Worm (Caenorhabditis elegans) whole organism, L1 larva: ENCODE data around the gene lin-14.

ENCODE experiments used
- aha-1 ChIP-seq: fragments of 150-350 bp; optimal IDR thresholded peaks from 2 replicates; lab custom pipeline; 2014; ENCODE audit warnings: missing biosample characterization, missing genetic modification characterization
- blmp-1 ChIP-seq: fragments of 150-350 bp; optimal IDR thresholded peaks from 2 replicates; lab custom pipeline; 2014; ENCODE audit warnings: missing biosample characterization, missing genetic modification characterization
- ceh-8 ChIP-seq: fragments of 200-800 bp; sonication (Bioruptor generic); optimal IDR thresholded peaks from 2 replicates; lab custom pipeline; 2018; ENCODE audit warnings: mild to moderate bottlenecking, missing genetic modification characterization, moderate library complexity, missing compliant biosample characterization
- ceh-82 ChIP-seq, 3 experiments: fragments of 150-350 bp in 1 of 3; sonication (generic microtip) in 2 of 3; optimal IDR thresholded peaks; 2 replicates each; lab custom pipeline; 2014 to 2017; ENCODE audit warnings: missing biosample characterization in 3 of 3, missing genetic modification characterization in 3 of 3
- ceh-88 ChIP-seq: fragments of 200-800 bp; sonication (Bioruptor generic); IDR thresholded peaks from 2 replicates; pipeline ENCODE4 v1.3.6; 2022; ENCODE audit warnings: missing genetic modification characterization, missing compliant biosample characterization
- ces-1 ChIP-seq: fragments of 150-350 bp; optimal IDR thresholded peaks from 2 replicates; lab custom pipeline; 2014; ENCODE audit warnings: missing biosample characterization, missing genetic modification reagents, missing genetic modification characterization
- dpl-1 ChIP-seq, 3 experiments: fragments of 150-350 bp in 2 of 3; sonication (generic microtip) in 1 of 3; optimal IDR thresholded peaks; 2 replicates each; lab custom pipeline; 2014 to 2017; ENCODE audit warnings: missing biosample characterization in 3 of 3, missing genetic modification characterization in 3 of 3, missing genetic modification reagents in 3 of 3
- dsc-1 ChIP-seq: sonication (generic microtip); optimal IDR thresholded peaks from 2 replicates; lab custom pipeline; 2016; ENCODE audit warnings: mild to moderate bottlenecking, missing genetic modification characterization, missing compliant biosample characterization
- efl-1 ChIP-seq, 4 experiments: fragments of 150-350 bp; optimal IDR thresholded peaks in 3 of 4; peaks in 1 of 4; 1 replicate in 1 of 4; 2 replicates in 3 of 4; lab custom pipeline; 2014; ENCODE audit warnings: missing biosample characterization in 2 of 4, missing genetic modification characterization in 2 of 4, missing genetic modification reagents in 2 of 4
- egl-27 ChIP-seq, 2 experiments: fragments of 150-350 bp in 1 of 2; sonication (generic microtip); optimal IDR thresholded peaks; 3 replicates each; lab custom pipeline; 2017 to 2018; ENCODE audit warnings: missing biosample characterization in 2 of 2, missing genetic modification characterization in 2 of 2, missing genetic modification reagents in 2 of 2
- elt-3 ChIP-seq, 6 experiments: fragments of 150-350 bp in 1 of 6; sonication (generic microtip); optimal IDR thresholded peaks; 2 replicates each; lab custom pipeline; 2017 to 2018; ENCODE audit warnings: missing biosample characterization in 6 of 6, missing genetic modification characterization in 6 of 6, inconsistent platforms in 1 of 6
- fkh-10 ChIP-seq: sonication (generic microtip); optimal IDR thresholded peaks from 2 replicates; lab custom pipeline; 2017; ENCODE audit warnings: missing biosample characterization, missing genetic modification reagents, missing genetic modification characterization
- fkh-8 ChIP-seq: sonication (generic microtip); optimal IDR thresholded peaks from 2 replicates; lab custom pipeline; 2016; ENCODE audit warnings: mild to moderate bottlenecking, missing genetic modification characterization, missing compliant biosample characterization
- fos-1 ChIP-seq: fragments of 150-350 bp; optimal IDR thresholded peaks from 2 replicates; lab custom pipeline; 2014; ENCODE audit warnings: missing biosample characterization, missing genetic modification characterization
- grh-1 ChIP-seq: fragments of 200-800 bp; sonication (Bioruptor generic); IDR thresholded peaks from 2 replicates; pipeline ENCODE4 v1.3.6; 2022; ENCODE audit warnings: missing genetic modification reagents, missing genetic modification characterization, missing compliant biosample characterization
- hpl-2 ChIP-seq: fragments of 150-350 bp; optimal IDR thresholded peaks from 2 replicates; lab custom pipeline; 2014; ENCODE audit warnings: missing biosample characterization, missing genetic modification reagents, missing genetic modification characterization
- irx-1 ChIP-seq: sonication (generic microtip); optimal IDR thresholded peaks from 2 replicates; lab custom pipeline; 2016; ENCODE audit warnings: missing genetic modification characterization, missing compliant biosample characterization
- isw-1 ChIP-seq: fragments of 200-800 bp; sonication (Bioruptor generic); IDR thresholded peaks from 2 replicates; pipeline ENCODE4 v1.3.6; 2022; ENCODE audit warnings: missing genetic modification characterization, missing compliant biosample characterization
- jun-1 ChIP-seq: fragments of 150-350 bp; optimal IDR thresholded peaks from 2 replicates; lab custom pipeline; 2014; ENCODE audit warnings: missing biosample characterization, missing genetic modification reagents, missing genetic modification characterization
- lin-14 ChIP-seq: fragments of 200-800 bp; sonication (Bioruptor generic); optimal IDR thresholded peaks from 2 replicates; lab custom pipeline; 2018; ENCODE audit warnings: mild to moderate bottlenecking, missing genetic modification characterization, moderate library complexity, missing compliant biosample characterization
- lin-15B ChIP-seq: fragments of 150-350 bp; sonication (generic microtip); optimal IDR thresholded peaks from 3 replicates; lab custom pipeline; 2014; ENCODE audit warnings: missing biosample characterization, missing genetic modification characterization
- lin-35 ChIP-seq, 2 experiments: fragments of 150-350 bp; optimal IDR thresholded peaks; 2 replicates each; lab custom pipeline; 2014; ENCODE audit warnings: missing biosample characterization in 2 of 2, missing genetic modification characterization in 2 of 2, missing genetic modification reagents in 2 of 2
- lsy-2 ChIP-seq, 2 experiments: fragments of 150-350 bp; optimal IDR thresholded peaks; 2 replicates each; lab custom pipeline; 2014; ENCODE audit warnings: missing biosample characterization in 2 of 2, missing genetic modification characterization in 2 of 2
- mab-9 ChIP-seq: fragments of 200-800 bp; sonication (Bioruptor generic); IDR thresholded peaks from 2 replicates; pipeline ENCODE4 v1.3.6; 2022; ENCODE audit warnings: missing genetic modification reagents, missing genetic modification characterization, missing compliant biosample characterization
- mdl-1 ChIP-seq, 2 experiments: fragments of 150-350 bp; optimal IDR thresholded peaks; 2 replicates each; lab custom pipeline; 2014 to 2017; ENCODE audit warnings: missing biosample characterization in 2 of 2, missing genetic modification characterization in 2 of 2, inconsistent platforms in 1 of 2
- mep-1 ChIP-seq: fragments of 150-350 bp; optimal IDR thresholded peaks from 2 replicates; lab custom pipeline; 2014; ENCODE audit warnings: missing biosample characterization, missing genetic modification characterization
- nhr-11 ChIP-seq: fragments of 150-350 bp; optimal IDR thresholded peaks from 2 replicates; lab custom pipeline; 2014; ENCODE audit warnings: missing biosample characterization, missing genetic modification characterization
- nhr-19 ChIP-seq: fragments of 200-800 bp; sonication (Bioruptor generic); conservative IDR thresholded peaks from 2 replicates; pipeline ENCODE4 v1.3.6; 2022; ENCODE audit warnings: missing genetic modification characterization, missing compliant biosample characterization
- nhr-20 ChIP-seq: sonication (generic microtip); optimal IDR thresholded peaks from 2 replicates; lab custom pipeline; 2016; ENCODE audit warnings: mild to moderate bottlenecking, missing genetic modification characterization, missing compliant biosample characterization
- nhr-28 ChIP-seq: fragments of 150-350 bp; optimal IDR thresholded peaks from 2 replicates; lab custom pipeline; 2014; ENCODE audit warnings: missing biosample characterization, missing genetic modification characterization
- nhr-47 ChIP-seq: sonication (generic microtip); optimal IDR thresholded peaks from 2 replicates; lab custom pipeline; 2016; ENCODE audit warnings: mild to moderate bottlenecking, missing genetic modification characterization, moderate library complexity, missing compliant biosample characterization
- nhr-71 ChIP-seq: sonication (generic microtip); optimal IDR thresholded peaks from 2 replicates; lab custom pipeline; 2016; ENCODE audit warnings: mild to moderate bottlenecking, missing genetic modification characterization, moderate library complexity, missing compliant biosample characterization
- nhr-76 ChIP-seq: sonication (generic microtip); optimal IDR thresholded peaks from 2 replicates; lab custom pipeline; 2017; ENCODE audit warnings: missing biosample characterization, missing genetic modification characterization
- nhr-85 ChIP-seq: sonication (generic microtip); peaks from one replicate; lab custom pipeline; 2016; ENCODE audit warnings: missing genetic modification characterization, inconsistent platforms, missing compliant biosample characterization
- rnt-1 ChIP-seq: sonication (generic microtip); optimal IDR thresholded peaks from 2 replicates; lab custom pipeline; 2016; ENCODE audit warnings: mild to moderate bottlenecking, missing genetic modification characterization, moderate library complexity, missing compliant biosample characterization
- skn-1 ChIP-seq: fragments of 150-350 bp; optimal IDR thresholded peaks from 2 replicates; lab custom pipeline; 2014; ENCODE audit warnings: missing biosample characterization, missing genetic modification characterization
- snu-23 ChIP-seq: sonication (generic microtip); optimal IDR thresholded peaks from 2 replicates; lab custom pipeline; 2016; ENCODE audit warnings: missing genetic modification characterization, missing compliant biosample characterization
- sox-4 ChIP-seq: sonication (generic microtip); optimal IDR thresholded peaks from 2 replicates; lab custom pipeline; 2016; ENCODE audit warnings: missing genetic modification characterization, missing compliant biosample characterization
- sup-37 ChIP-seq: fragments of 200-800 bp; sonication (Bioruptor generic); optimal IDR thresholded peaks from 2 replicates; lab custom pipeline; 2018; ENCODE audit warnings: mild to moderate bottlenecking, missing genetic modification characterization, missing compliant biosample characterization
- tbx-2 ChIP-seq: sonication (generic microtip); optimal IDR thresholded peaks from 2 replicates; lab custom pipeline; 2016; ENCODE audit warnings: missing genetic modification characterization, missing compliant biosample characterization
- unc-30 ChIP-seq: sonication (generic microtip); optimal IDR thresholded peaks from 2 replicates; lab custom pipeline; 2017; ENCODE audit warnings: missing biosample characterization, missing genetic modification characterization
- unc-86 ChIP-seq: sonication (generic microtip); optimal IDR thresholded peaks from 2 replicates; lab custom pipeline; 2016; ENCODE audit warnings: missing genetic modification characterization, missing compliant biosample characterization
- unc-98 ChIP-seq: fragments of 200-800 bp; sonication (Bioruptor generic); IDR thresholded peaks from 2 replicates; pipeline ENCODE4 v1.3.6; 2022; ENCODE audit warnings: missing genetic modification characterization, missing compliant biosample characterization
- vab-15 ChIP-seq: sonication (generic microtip); optimal IDR thresholded peaks from 2 replicates; lab custom pipeline; 2017; ENCODE audit warnings: missing genotype, mild to moderate bottlenecking, missing genetic modification characterization, missing compliant biosample characterization
- zag-1 ChIP-seq: fragments of 150-350 bp; optimal IDR thresholded peaks from 2 replicates; lab custom pipeline; 2014; ENCODE audit warnings: missing biosample characterization, missing genetic modification characterization
- zip-4 ChIP-seq: fragments of 200-800 bp; sonication (Bioruptor generic); optimal IDR thresholded peaks from 2 replicates; lab custom pipeline; 2018; ENCODE audit warnings: mild to moderate bottlenecking, missing genetic modification characterization, moderate library complexity, missing compliant biosample characterization

The lin-14 gene

ce11 chrX:11471893-11472292 is 6.5 kb downstream of the lin-14 start (continued):
- TF ChIP-seq vab-15 (no peak), irx-1 (tag; lab: Kevin White, UChicago) (peak; percentile 8), dpl-1 (GFP tag; optimal IDR thresholded peaks at IDR 0.05; lab: Kevin White, UChicago) (peak in 2 of 3 experiments; percentile 3 to 18), nhr-19 (GFP tag; lab: Robert Waterston, UW) (peak; percentile 56), hpl-2 (no peak), lin-15B (tag; lab: Kevin White, UChicago) (no peak), grh-1 (GFP tag; lab: Robert Waterston, UW) (no peak), mdl-1 (tag; optimal IDR thresholded peaks at IDR 0.05; lab: Kevin White, UChicago) (peak in 1 of 2 experiments; percentile 88), ceh-88 (GFP tag; lab: Robert Waterston, UW) (no peak), egl-27 (tag; optimal IDR thresholded peaks at IDR 0.05; lab: Kevin White, UChicago) (no peak)
- TF ChIP-seq, all 84 proteins: peak for 29

- TF ChIP-seq lsy-2 (tag; optimal IDR thresholded peaks at IDR 0.05; lab: Kevin White, UChicago) (peak in 1 of 2 experiments; percentile 1), grh-1 (GFP tag; lab: Robert Waterston, UW) (no peak), nhr-85 (peak; percentile 47), blmp-1 (no peak), elt-3 (tag; optimal IDR thresholded peaks at IDR 0.05; lab: Kevin White, UChicago) (no peak), lin-35 (GFP tag; optimal IDR thresholded peaks at IDR 0.05; lab: Kevin White, UChicago) (peak in 1 of 2 experiments; percentile 1), nhr-11 (tag; lab: Kevin White, UChicago) (no peak), efl-1 (optimal IDR thresholded peaks at IDR 0.05; lab: Kevin White, UChicago) (no peak), efl-1 (GFP tag; optimal IDR thresholded peaks at IDR 0.05 in 1 of 2; lab: Kevin White, UChicago) (peak in 1 of 2 experiments; percentile 11), irx-1 (tag; lab: Kevin White, UChicago) (peak; percentile 11), nhr-71 (tag; lab: Kevin White, UChicago) (no peak), ceh-8 (GFP tag; lab: Kevin White, UChicago) (no peak), dsc-1 (tag; lab: Kevin White, UChicago) (peak; percentile 51), unc-98 (GFP tag; lab: Robert Waterston, UW) (no peak), lin-15B (tag; lab: Kevin White, UChicago) (no peak), aha-1 (tag; lab: Kevin White, UChicago) (no peak), nhr-76 (tag; lab: Kevin White, UChicago) (no peak), skn-1 (peak; percentile 48), fos-1 (peak; percentile 16)
Measured at ce11 chrX:11472407-11472806, 7.0 kb downstream of the lin-14 start.

ce11 chrX:11472953-11473671 is 7.8 kb downstream of the lin-14 start:
- TF ChIP-seq zip-4 (GFP tag; lab: Kevin White, UChicago) (no peak), zag-1 (tag; lab: Kevin White, UChicago) (peak; percentile 6), fkh-10 (GFP tag; lab: Kevin White, UChicago) (peak; percentile 84), unc-30 (no peak), nhr-20 (tag; lab: Kevin White, UChicago) (peak; percentile 49), irx-1 (tag; lab: Kevin White, UChicago) (peak; percentile 51), mab-9 (GFP tag; lab: Robert Waterston, UW) (0 out of 2 replicates have a peak, but pooled peaks have one; percentile 35), jun-1 (tag; lab: Kevin White, UChicago) (no peak), egl-27 (tag; optimal IDR thresholded peaks at IDR 0.05; lab: Kevin White, UChicago) (no peak), snu-23 (peak; percentile 61), nhr-28 (no peak), unc-86 (peak; percentile 79), nhr-19 (GFP tag; lab: Robert Waterston, UW) (peak; percentile 45), ceh-82 (tag; optimal IDR thresholded peaks at IDR 0.05; lab: Kevin White, UChicago) (peak; percentile 43 to 65 (median 49)), rnt-1 (tag; lab: Kevin White, UChicago) (peak; percentile 61), sox-4 (tag; lab: Kevin White, UChicago) (peak; percentile 63), isw-1 (GFP tag; lab: Robert Waterston, UW) (peak; percentile 60), dsc-1 (tag; lab: Kevin White, UChicago) (peak; percentile 52), ces-1 (GFP tag; lab: Kevin White, UChicago) (no peak), skn-1 (peak; percentile 6), nhr-47 (tag; lab: Kevin White, UChicago) (peak; percentile 78), tbx-2 (tag; lab: Kevin White, UChicago) (peak; percentile 81), fkh-8 (tag; lab: Kevin White, UChicago) (peak; percentile 84), efl-1 (optimal IDR thresholded peaks at IDR 0.05; lab: Kevin White, UChicago) (peak in 1 of 2 experiments; percentile 4), efl-1 (GFP tag; optimal IDR thresholded peaks at IDR 0.05 in 1 of 2; lab: Kevin White, UChicago) (no peak), mep-1 (tag; lab: Kevin White, UChicago) (peak; percentile 62), lsy-2 (tag; optimal IDR thresholded peaks at IDR 0.05; lab: Kevin White, UChicago) (peak; percentile 6 to 43), lin-14 (GFP tag; lab: Kevin White, UChicago) (peak; percentile 100), sup-37 (GFP tag; lab: Kevin White, UChicago) (peak; percentile 24)
